Worm (Caenorhabditis elegans): ENCODE results near the gene M151.1.

- TF ChIP-seq ref-2 (tag; optimal IDR thresholded peaks at IDR 0.05) (no peak), ama-1 (optimal IDR thresholded peaks at IDR 0.05) (no peak), npax-4 (tag; optimal IDR thresholded peaks at IDR 0.05) (no peak), elt-4 (tag; optimal IDR thresholded peaks at IDR 0.05) (no peak), elt-2 (tag; optimal IDR thresholded peaks at IDR 0.05) (no peak), pax-1 (tag; optimal IDR thresholded peaks at IDR 0.05) (no peak), sox-4 (tag; optimal IDR thresholded peaks at IDR 0.05) (no peak), pha-4 (tag; optimal IDR thresholded peaks at IDR 0.05) (no peak), fkh-10 (GFP tag; optimal IDR thresholded peaks at IDR 0.05) (no peak), ceh-14 (tag; optimal IDR thresholded peaks at IDR 0.05) (no peak)
Observed at ce11 chrII:3634765-3635164, 6.5 kb upstream of the M151.1 start.

Measured in whole organism, late embryonic.